Worm (Caenorhabditis elegans) whole organism, early embryonic: Measurements from ENCODE around the gene srx-64.

Experiments
- B0310.2 ChIP-seq: sonication (generic microtip); optimal IDR thresholded peaks from 2 replicates; lab custom pipeline; 2016; ENCODE audit warnings: mild to moderate bottlenecking, missing genetic modification characterization, missing compliant biosample characterization
- ama-1 ChIP-seq: fragments of 150-350 bp; optimal IDR thresholded peaks from 2 replicates; lab custom pipeline; 2014
- ceh-13 ChIP-seq: fragments of 200-800 bp; sonication (Bioruptor generic); optimal IDR thresholded peaks from 2 replicates; lab custom pipeline; 2018; ENCODE audit warnings: mild to moderate bottlenecking, missing genetic modification characterization, missing compliant biosample characterization
- ceh-36 ChIP-seq: sonication (generic microtip); optimal IDR thresholded peaks from 2 replicates; lab custom pipeline; 2016; ENCODE audit warnings: missing genetic modification characterization, inconsistent platforms, missing compliant biosample characterization
- ets-7 ChIP-seq: sonication (generic microtip); optimal IDR thresholded peaks from 2 replicates; lab custom pipeline; 2016; ENCODE audit warnings: missing genotype, missing genetic modification characterization, missing compliant biosample characterization
- flt-1 ChIP-seq: fragments of 200-800 bp; sonication (Bioruptor generic); IDR thresholded peaks from 2 replicates; pipeline ENCODE4 v1.3.6; 2022; ENCODE audit warnings: missing genetic modification characterization, missing compliant biosample characterization
- hmbx-1 ChIP-seq: sonication (generic microtip); optimal IDR thresholded peaks from 2 replicates; lab custom pipeline; 2016; ENCODE audit warnings: mild to moderate bottlenecking, missing genetic modification characterization, missing compliant biosample characterization
- hmg-4 ChIP-seq: fragments of 200-800 bp; sonication (Bioruptor generic); optimal IDR thresholded peaks from 2 replicates; lab custom pipeline; 2018; ENCODE audit warnings: mild to moderate bottlenecking, missing genetic modification characterization, missing compliant biosample characterization
- hnd-1 ChIP-seq: sonication (generic microtip); optimal IDR thresholded peaks from 2 replicates; lab custom pipeline; 2016; ENCODE audit warnings: missing genetic modification characterization, missing compliant biosample characterization
- pes-1 ChIP-seq: fragments of 200-800 bp; sonication (Bioruptor generic); IDR thresholded peaks from 2 replicates; pipeline ENCODE4 v1.3.6; 2022; ENCODE audit warnings: missing genetic modification reagents, missing genetic modification characterization, missing compliant biosample characterization
- sea-1 ChIP-seq: fragments of 200-800 bp; sonication (Bioruptor generic); conservative IDR thresholded peaks from 2 replicates; pipeline ENCODE4 v1.3.6; 2022; ENCODE audit warnings: missing genetic modification characterization, missing compliant biosample characterization
- tbx-11 ChIP-seq: fragments of 200-800 bp; sonication (Bioruptor generic); IDR thresholded peaks from 2 replicates; pipeline ENCODE4 v1.3.6; 2022; ENCODE audit warnings: missing genetic modification characterization, missing compliant biosample characterization
- tbx-37 ChIP-seq: fragments of 200-800 bp; sonication (Bioruptor generic); conservative IDR thresholded peaks from 2 replicates; pipeline ENCODE4 v1.3.6; 2022; ENCODE audit warnings: missing genetic modification reagents, missing genetic modification characterization, missing compliant biosample characterization
- tra-4 ChIP-seq: sonication (generic microtip); optimal IDR thresholded peaks from 2 replicates; lab custom pipeline; 2017; ENCODE audit warnings: missing genetic modification characterization, missing compliant biosample characterization

DNA sequence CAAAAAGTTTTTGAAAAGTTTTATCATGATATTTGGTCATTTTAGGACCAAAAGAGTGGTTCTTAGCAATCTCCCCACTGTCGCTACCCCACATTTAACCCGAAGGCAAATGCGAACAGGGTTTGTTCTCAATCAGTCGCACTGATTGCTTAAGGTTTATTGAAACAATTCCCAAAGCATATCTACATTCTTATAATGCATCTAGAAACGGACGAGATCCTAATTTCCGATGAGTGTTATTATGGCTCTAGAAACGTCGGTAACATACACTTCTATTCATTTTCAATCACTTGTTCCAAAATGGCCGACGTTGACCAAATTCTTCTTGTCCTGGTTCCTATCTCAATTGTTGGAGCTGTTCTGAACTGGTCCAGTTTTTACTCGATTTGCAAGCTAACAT, 7.6 kb upstream of the srx-64 start, which contains the start of gene srx-65:
- TF ChIP-seq tbx-11 (no peak), ama-1 (lab: Kevin White, UChicago) (no peak), flt-1 (GFP tag; lab: Robert Waterston, UW) (no peak), tbx-37 (GFP tag; lab: Robert Waterston, UW) (no peak), pes-1 (GFP tag; lab: Robert Waterston, UW) (no peak), sea-1 (GFP tag; lab: Robert Waterston, UW) (no peak), B0310.2 (tag; lab: Kevin White, UChicago) (no peak), hnd-1 (no peak), hmg-4 (no peak), ceh-13 (GFP tag; lab: Kevin White, UChicago) (no peak), hmbx-1 (no peak), ets-7 (tag; lab: Kevin White, UChicago) (no peak), tra-4 (tag; lab: Kevin White, UChicago) (no peak), ceh-36 (tag; lab: Kevin White, UChicago) (no peak)
